Worm (Caenorhabditis elegans) whole organism, midembryonic: ENCODE data around the gene lin-9.

Experiments used
- T22C8.4 ChIP-seq: fragments of 200-800 bp; sonication (Bioruptor generic); IDR thresholded peaks from 2 replicates; pipeline ENCODE4 v1.3.6; 2022; ENCODE audit warnings: missing genetic modification characterization, missing compliant biosample characterization
- cog-1 ChIP-seq: sonication (generic microtip); optimal IDR thresholded peaks from 2 replicates; lab custom pipeline; 2016; ENCODE audit warnings: missing genetic modification characterization, missing compliant biosample characterization
- flt-1 ChIP-seq: fragments of 200-800 bp; sonication (Bioruptor generic); IDR thresholded peaks from 2 replicates; pipeline ENCODE4 v1.3.6; 2022; ENCODE audit warnings: missing genetic modification characterization, missing compliant biosample characterization
- klf-2 ChIP-seq: fragments of 200-800 bp; sonication (Bioruptor generic); conservative IDR thresholded peaks from 2 replicates; pipeline ENCODE4 v1.3.6; 2022; ENCODE audit warnings: missing genetic modification reagents, missing genetic modification characterization, missing compliant biosample characterization
- med-1 ChIP-seq: sonication (generic microtip); optimal IDR thresholded peaks from 2 replicates; lab custom pipeline; 2017; ENCODE audit warnings: missing genetic modification characterization, mild to moderate bottlenecking, missing compliant biosample characterization, antibody characterized with exemption, missing genetic modification reagents; ENCODE audit not compliant: insufficient read depth
- tab-1 ChIP-seq: fragments of 200-800 bp; sonication (Bioruptor generic); IDR thresholded peaks from 2 replicates; pipeline ENCODE4 v1.3.6; 2022; ENCODE audit warnings: missing genetic modification characterization, missing compliant biosample characterization
- ztf-23 ChIP-seq: fragments of 200-800 bp; sonication (Bioruptor generic); IDR thresholded peaks from 2 replicates; pipeline ENCODE4 v1.3.6; 2022; ENCODE audit warnings: missing genetic modification reagents, missing genetic modification characterization, missing compliant biosample characterization

DNA sequence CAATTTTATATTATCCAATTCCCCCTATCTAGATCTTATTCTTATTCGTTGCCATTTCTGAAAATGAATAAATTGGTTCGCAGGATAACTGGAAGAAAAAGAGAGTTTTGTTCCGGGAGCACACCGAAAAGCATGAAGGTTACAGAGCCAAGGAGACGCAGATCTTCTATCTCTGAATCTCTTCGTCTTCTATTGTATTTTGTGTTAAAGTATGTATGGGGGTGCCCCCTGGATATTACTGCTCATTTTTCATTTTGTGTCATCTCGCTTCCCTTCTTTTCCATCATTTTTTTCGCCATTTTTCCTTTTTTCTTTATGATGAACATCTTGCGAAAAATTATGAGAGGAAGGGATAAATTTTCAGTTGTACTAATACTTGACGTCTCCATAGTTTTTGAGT lies 29.8 kb upstream of the lin-9 start:
- TF ChIP-seq flt-1 (GFP tag; lab: Robert Waterston, UW) (no peak), cog-1 (tag; lab: Kevin White, UChicago) (no peak), klf-2 (no peak), tab-1 (GFP tag; lab: Robert Waterston, UW) (no peak), med-1 (GFP tag; lab: Kevin White, UChicago) (no peak), ztf-23 (no peak), T22C8.4 (GFP tag; lab: Robert Waterston, UW) (no peak)
